Worm (Caenorhabditis elegans) whole organism, L2 larva: ENCODE measurements around the gene dhs-31.

ENCODE experiments used
- Y55F3AM.14 ChIP-seq: fragments of 200-800 bp; sonication (Bioruptor generic); optimal IDR thresholded peaks from 2 replicates; lab custom pipeline; 2018; ENCODE audit warnings: mild to moderate bottlenecking, missing genetic modification characterization, missing compliant biosample characterization
- aly-2 ChIP-seq: fragments of 150-350 bp; optimal IDR thresholded peaks from 2 replicates; lab custom pipeline; 2014; ENCODE audit warnings: missing biosample characterization, missing genetic modification characterization
- ama-1 ChIP-seq: fragments of 150-350 bp; optimal IDR thresholded peaks from 2 replicates; lab custom pipeline; 2018; ENCODE audit warnings: inconsistent platforms
- elt-1 ChIP-seq: fragments of 150-350 bp; optimal IDR thresholded peaks from 2 replicates; lab custom pipeline; 2014; ENCODE audit warnings: missing biosample characterization, missing genetic modification characterization
- elt-3 ChIP-seq: sonication (generic microtip); optimal IDR thresholded peaks from 2 replicates; lab custom pipeline; 2017; ENCODE audit warnings: missing biosample characterization, missing genetic modification characterization
- lin-13 ChIP-seq: fragments of 150-350 bp; optimal IDR thresholded peaks from 2 replicates; lab custom pipeline; 2014; ENCODE audit warnings: missing biosample characterization, missing genetic modification reagents, missing genetic modification characterization
- lsy-2 ChIP-seq, 2 experiments: fragments of 150-350 bp in 1 of 2; sonication (generic microtip) in 1 of 2; optimal IDR thresholded peaks; 2 replicates each; lab custom pipeline; 2014 to 2017; ENCODE audit warnings: missing biosample characterization in 2 of 2, missing genetic modification characterization in 2 of 2
- unc-39 ChIP-seq: fragments of 150-350 bp; optimal IDR thresholded peaks from 2 replicates; lab custom pipeline; 2014; ENCODE audit warnings: missing biosample characterization, missing genetic modification characterization

DNA sequence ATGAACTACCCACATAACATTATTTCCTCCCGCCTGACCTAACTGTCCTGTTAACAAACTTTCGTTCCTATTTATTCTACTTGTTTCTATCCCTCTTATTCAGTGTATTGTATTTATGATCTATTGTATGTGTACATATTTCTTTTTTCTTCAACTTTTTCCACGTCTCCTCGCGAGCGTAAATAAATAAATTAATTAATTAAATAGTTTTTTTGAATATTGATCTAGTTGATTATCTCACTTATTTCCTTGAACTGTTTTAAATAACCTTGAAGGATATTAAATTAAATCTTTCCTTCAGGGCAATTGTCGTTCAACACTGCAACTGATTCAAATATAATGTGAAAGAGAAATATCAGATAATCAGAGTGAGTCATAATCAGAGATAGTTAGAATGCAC is 2.2 kb upstream of the dhs-31 start, which contains the start of gene frk-1:
- no peak for TF ChIP-seq aly-2 (tag; lab: Kevin White, UChicago)
- TF ChIP-seq lsy-2 (tag; optimal IDR thresholded peaks at IDR 0.05; lab: Kevin White, UChicago), result no peak
- no peak for TF ChIP-seq elt-1 (tag; lab: Kevin White, UChicago)
- no peak for TF ChIP-seq Y55F3AM.14 (GFP tag; lab: Kevin White, UChicago)
- no peak for TF ChIP-seq lin-13 (GFP tag; lab: Kevin White, UChicago)
- TF ChIP-seq unc-39, result no peak
- TF ChIP-seq elt-3 (tag; lab: Kevin White, UChicago), result no peak
- no peak for TF ChIP-seq ama-1 (lab: Kevin White, UChicago)
